Worm (Caenorhabditis elegans) whole organism, midembryonic: ENCODE results near the gene clec-130.

Experiments used
- T22C8.4 ChIP-seq: fragments of 200-800 bp; sonication (Bioruptor generic); IDR thresholded peaks from 2 replicates; pipeline ENCODE4 v1.3.6; 2022; ENCODE audit warnings: missing genetic modification characterization, missing compliant biosample characterization
- flt-1 ChIP-seq: fragments of 200-800 bp; sonication (Bioruptor generic); IDR thresholded peaks from 2 replicates; pipeline ENCODE4 v1.3.6; 2022; ENCODE audit warnings: missing genetic modification characterization, missing compliant biosample characterization
- med-1 ChIP-seq: sonication (generic microtip); optimal IDR thresholded peaks from 2 replicates; lab custom pipeline; 2017; ENCODE audit warnings: missing genetic modification characterization, mild to moderate bottlenecking, missing compliant biosample characterization, antibody characterized with exemption, missing genetic modification reagents; ENCODE audit not compliant: insufficient read depth
- ref-1 ChIP-seq: fragments of 200-800 bp; sonication (Bioruptor generic); conservative IDR thresholded peaks from 2 replicates; pipeline ENCODE4 v1.3.6; 2022; ENCODE audit warnings: missing genetic modification reagents, missing genetic modification characterization, missing compliant biosample characterization
- tab-1 ChIP-seq: fragments of 200-800 bp; sonication (Bioruptor generic); IDR thresholded peaks from 2 replicates; pipeline ENCODE4 v1.3.6; 2022; ENCODE audit warnings: missing genetic modification characterization, missing compliant biosample characterization
- ztf-29 ChIP-seq: fragments of 200-800 bp; sonication (Bioruptor generic); IDR thresholded peaks from 2 replicates; pipeline ENCODE4 v1.3.6; 2022; ENCODE audit warnings: missing genetic modification reagents, missing genetic modification characterization, missing compliant biosample characterization

ce11 chrII:3562419-3562818, 10.9 kb upstream of the clec-130 start, which contains the start of gene W10G11.3:
- no peak for TF ChIP-seq tab-1 (GFP tag; lab: Robert Waterston, UW)
- no peak for TF ChIP-seq ztf-29 (GFP tag; lab: Robert Waterston, UW)
- TF ChIP-seq med-1 (GFP tag; lab: Kevin White, UChicago): no peak
- no peak for TF ChIP-seq T22C8.4 (GFP tag; lab: Robert Waterston, UW)
- TF ChIP-seq flt-1 (GFP tag; lab: Robert Waterston, UW): no peak
- TF ChIP-seq ref-1 (GFP tag; lab: Robert Waterston, UW): no peak
